ENCODE assay signal across 2 worm cellular contexts in genomic region chrIV:826145-826544, ce11.
A peak's percentile ranks its signal among the peaks of the same experiment; 100 is the strongest.
TF ChIP-seq lines count a peak whose summit lies in the region.

No protein-coding gene starts in this region.

TF ChIP-seq in whole organism, L1 larva, 84 proteins besides CTCF, POLR2A, EP300 and RAD21:
- TF ChIP-seq unc-30 (tag; optimal IDR thresholded peaks at IDR 0.05; lab: Kevin White, UChicago) (no peak), elt-3 (tag; optimal IDR thresholded peaks at IDR 0.05; lab: Kevin White, UChicago) (peak in 1 of 6 experiments; percentile 44), blmp-1 (tag; optimal IDR thresholded peaks at IDR 0.05; lab: Kevin White, UChicago) (peak; percentile 88)

TF ChIP-seq in whole organism, L4 larva, 104 proteins besides CTCF, POLR2A, EP300 and RAD21:
- TF ChIP-seq hlh-11 (tag; optimal IDR thresholded peaks at IDR 0.05; lab: Kevin White, UChicago) (no peak), hlh-30 (tag; optimal IDR thresholded peaks at IDR 0.05; lab: Kevin White, UChicago; ENCODE audit: insufficient read depth) (peak; percentile 41), attf-4 (tag; optimal IDR thresholded peaks at IDR 0.05; lab: Kevin White, UChicago) (no peak), hif-1 (tag; optimal IDR thresholded peaks at IDR 0.05; lab: Kevin White, UChicago) (peak in 1 of 2 experiments; percentile 76), aha-1 (tag; lab: Kevin White, UChicago) (peak; percentile 67)

Comparison
In these comparisons a context has a peak if more than half of its experiments do, and no peak if none do; other contexts are left out.
1. Of the 29 proteins assayed by ChIP-seq in both whole organism, L4 larva and whole organism, L1 larva: peak only in whole organism, L4 larva: aha-1; only in whole organism, L1 larva: none; in both: none; in neither: 28.